Fruit fly (Drosophila melanogaster): ENCODE results near the gene Ldsdh1.
A peak's percentile ranks its signal among the peaks of the same experiment; 100 is the strongest.

- TF ChIP-seq CG15710 (tag; optimal IDR thresholded peaks at IDR 0.05) (peak; percentile 92), fd96Ca (GFP tag; IDR thresholded peaks at IDR 0.05) (peak; percentile 99), Pif1A (GFP tag; optimal IDR thresholded peaks at IDR 0.05) (peak; percentile 96), CG32121 (GFP tag; IDR thresholded peaks at IDR 0.05) (peak; percentile 98), CG17806 (tag; optimal IDR thresholded peaks at IDR 0.05) (peak; percentile 95), Ets98B (GFP tag; IDR thresholded peaks at IDR 0.05) (peak; percentile 99), Snoo (tag; optimal IDR thresholded peaks at IDR 0.05) (peak; percentile 94), gl (tag; optimal IDR thresholded peaks at IDR 0.05) (peak; percentile 86), rn (GFP tag; IDR thresholded peaks at IDR 0.05) (peak; percentile 97), CG12605 (GFP tag; IDR thresholded peaks at IDR 0.05) (peak; percentile 98), CG14655 (GFP tag; optimal IDR thresholded peaks at IDR 0.05) (peak; percentile 97), CG9948 (tag; optimal IDR thresholded peaks at IDR 0.05) (peak; percentile 94)
Measured at dm6 chrX:8091017-8091620, 9.7 kb upstream of the Ldsdh1 start.

Data from whole organism, pupa.